Fruit fly (Drosophila melanogaster): ENCODE results near the gene ogre.

ogre gene

DNA sequence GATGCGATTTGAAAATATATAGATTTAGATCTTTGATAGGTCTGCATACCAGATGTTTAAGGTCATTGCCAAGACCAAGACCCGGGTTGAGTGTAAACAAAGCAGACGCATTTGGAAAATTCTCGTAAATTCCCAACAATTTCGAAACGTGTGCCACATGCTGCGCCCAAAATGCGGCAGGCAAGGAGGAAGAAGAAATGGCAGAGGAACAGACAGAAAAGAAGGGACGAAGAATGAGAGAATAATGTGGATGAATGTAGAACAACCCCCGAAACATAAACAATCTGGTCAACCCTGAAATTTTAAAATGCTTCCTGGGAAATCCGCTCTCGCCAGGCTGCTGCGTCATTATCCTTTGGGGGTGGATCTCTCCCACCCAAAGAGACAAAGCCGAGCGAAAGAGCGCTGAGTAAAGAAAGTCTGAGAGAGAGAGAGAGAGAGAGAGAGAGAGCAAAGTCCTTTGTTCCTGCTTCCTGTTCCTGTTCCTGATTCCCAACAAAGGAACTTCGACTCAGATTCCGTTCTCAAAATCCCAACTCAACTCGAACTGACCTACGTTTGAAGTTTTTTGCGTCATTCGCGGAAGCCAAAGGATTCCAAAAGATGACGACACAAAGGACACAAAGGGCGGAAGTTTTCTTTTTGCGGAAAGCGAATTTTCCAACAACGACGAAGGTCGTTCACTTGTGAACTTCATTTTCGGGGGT is 2.3 kb downstream of the ogre start:
- no peak for TF ChIP-seq h (optimal IDR thresholded peaks at IDR 0.05)
- TF ChIP-seq psq (optimal IDR thresholded peaks at IDR 0.05) = no peak

- TF ChIP-seq psq (optimal IDR thresholded peaks at IDR 0.05) (no peak), Myc (optimal IDR thresholded peaks at IDR 0.05) (no peak), insv (optimal IDR thresholded peaks at IDR 0.05) (no peak), ttk (optimal IDR thresholded peaks at IDR 0.05) (no peak), Sin3A (optimal IDR thresholded peaks at IDR 0.05) (no peak), h (optimal IDR thresholded peaks at IDR 0.05) (no peak)
These were observed 3.0 kb downstream of the ogre start for dm6 chrX:6988082-6988481.

DNA sequence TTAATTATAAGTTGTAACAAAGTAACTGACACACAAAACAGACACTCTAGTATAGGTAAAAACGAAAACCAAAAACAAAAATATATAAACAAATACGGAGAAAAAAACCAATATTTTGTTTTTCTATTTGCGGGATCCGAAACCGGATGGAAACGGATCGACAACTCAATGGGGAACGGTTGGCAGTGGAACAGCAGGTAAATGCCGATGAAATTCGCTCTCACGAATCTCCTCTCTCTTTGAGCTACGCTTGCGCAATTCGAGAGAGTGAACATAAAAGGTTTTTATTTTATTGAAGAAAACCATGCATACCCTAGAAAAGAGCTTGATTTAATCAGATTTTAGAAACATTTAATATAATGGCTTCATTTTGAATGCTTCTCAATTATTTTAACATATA is 4.0 kb downstream of the ogre start:
- no peak for TF ChIP-seq Myc (optimal IDR thresholded peaks at IDR 0.05)
- no peak for TF ChIP-seq ttk (optimal IDR thresholded peaks at IDR 0.05)
- no peak for TF ChIP-seq insv (optimal IDR thresholded peaks at IDR 0.05)

DNA sequence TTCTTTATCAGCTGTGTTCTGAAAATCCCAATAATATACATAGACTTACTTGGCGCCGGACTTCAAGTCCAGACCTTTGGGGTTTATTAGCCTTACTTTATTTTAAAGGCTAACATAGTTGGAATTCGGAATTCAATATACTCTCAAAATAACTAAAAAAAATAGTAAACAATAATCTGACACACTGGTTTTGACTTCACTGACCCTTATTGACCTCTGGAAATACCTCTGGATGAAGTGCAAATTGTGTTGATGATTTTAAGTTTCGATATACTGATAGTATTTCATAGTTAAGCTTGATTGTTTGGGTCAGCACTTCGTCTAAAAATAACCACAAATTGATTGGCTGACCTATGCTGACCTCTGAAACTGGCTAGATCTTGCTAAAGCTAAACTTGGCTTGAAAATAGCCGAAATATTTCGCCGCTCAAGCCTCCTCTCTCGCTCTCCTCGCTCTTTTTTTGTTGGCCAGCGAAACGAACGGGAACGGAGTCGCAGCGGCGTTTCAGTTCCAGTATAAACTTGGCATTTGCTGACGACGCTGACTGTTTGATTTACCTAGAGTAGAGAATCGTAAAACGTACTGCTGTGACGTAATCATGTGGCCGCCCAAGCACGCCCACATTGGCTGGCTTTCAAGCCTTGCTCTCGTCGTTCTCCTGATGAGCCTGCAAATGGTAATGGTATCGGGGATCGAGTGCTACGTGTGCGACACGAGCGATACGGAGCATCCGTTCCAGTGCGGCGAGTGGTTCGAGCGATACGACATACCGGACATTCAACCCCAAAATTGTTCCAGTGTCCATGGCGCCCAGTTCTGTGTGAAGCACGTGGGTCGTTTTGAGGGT is 4.9 kb downstream of the ogre start, which contains the start of gene bou:
bou (plus strand) TSS at position 507 of the 848 bp plus-strand sequence.
- TF ChIP-seq psq (optimal IDR thresholded peaks at IDR 0.05) = no peak
- no peak for TF ChIP-seq Myc (optimal IDR thresholded peaks at IDR 0.05)
- no peak for TF ChIP-seq Sin3A (optimal IDR thresholded peaks at IDR 0.05)
- TF ChIP-seq insv (optimal IDR thresholded peaks at IDR 0.05) = no peak
- TF ChIP-seq h (optimal IDR thresholded peaks at IDR 0.05) = no peak
- no peak for TF ChIP-seq ttk (optimal IDR thresholded peaks at IDR 0.05)

- TF ChIP-seq Myc (optimal IDR thresholded peaks at IDR 0.05) = no peak
These were observed 5.8 kb downstream of the ogre start for dm6 chrX:6985182-6985851.

DNA sequence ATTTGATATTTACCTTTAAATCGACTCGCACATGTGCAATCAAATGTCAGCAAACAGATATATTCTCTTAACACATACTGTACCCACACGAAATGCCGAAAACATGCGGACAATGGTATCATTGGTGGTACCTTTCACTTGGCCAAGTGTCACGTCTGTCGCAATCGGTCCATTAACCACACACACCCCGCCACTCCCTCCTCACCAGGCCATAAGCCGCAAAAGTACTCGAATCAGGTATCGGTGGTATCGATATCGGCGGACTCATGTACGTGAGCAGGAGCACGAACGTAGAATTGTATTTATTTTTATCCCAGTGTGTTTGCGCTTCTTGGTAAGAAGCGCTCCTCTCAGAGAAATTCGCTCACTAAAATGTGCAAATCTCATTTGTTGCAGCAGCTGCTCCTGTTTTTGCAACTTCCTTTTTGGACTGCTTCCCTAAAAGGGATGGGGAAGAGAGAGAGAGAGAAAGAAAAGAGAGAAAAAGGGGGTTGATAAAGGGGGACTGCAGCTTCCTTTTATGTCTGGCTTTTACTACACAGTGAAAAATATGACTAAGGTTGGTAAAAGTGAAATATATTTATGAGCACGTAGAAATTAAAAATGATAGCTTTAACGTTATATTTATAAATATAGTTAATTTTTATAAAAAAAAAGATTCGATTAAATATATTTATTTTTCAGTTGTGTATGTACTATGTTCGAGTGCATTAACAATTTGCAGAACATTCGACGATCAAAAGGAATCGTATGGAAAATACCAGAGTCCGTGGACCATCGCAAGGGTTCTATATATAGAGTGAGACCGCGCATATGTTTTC is 7.4 kb downstream of the ogre start:
- no peak for TF ChIP-seq insv (optimal IDR thresholded peaks at IDR 0.05)

DNA sequence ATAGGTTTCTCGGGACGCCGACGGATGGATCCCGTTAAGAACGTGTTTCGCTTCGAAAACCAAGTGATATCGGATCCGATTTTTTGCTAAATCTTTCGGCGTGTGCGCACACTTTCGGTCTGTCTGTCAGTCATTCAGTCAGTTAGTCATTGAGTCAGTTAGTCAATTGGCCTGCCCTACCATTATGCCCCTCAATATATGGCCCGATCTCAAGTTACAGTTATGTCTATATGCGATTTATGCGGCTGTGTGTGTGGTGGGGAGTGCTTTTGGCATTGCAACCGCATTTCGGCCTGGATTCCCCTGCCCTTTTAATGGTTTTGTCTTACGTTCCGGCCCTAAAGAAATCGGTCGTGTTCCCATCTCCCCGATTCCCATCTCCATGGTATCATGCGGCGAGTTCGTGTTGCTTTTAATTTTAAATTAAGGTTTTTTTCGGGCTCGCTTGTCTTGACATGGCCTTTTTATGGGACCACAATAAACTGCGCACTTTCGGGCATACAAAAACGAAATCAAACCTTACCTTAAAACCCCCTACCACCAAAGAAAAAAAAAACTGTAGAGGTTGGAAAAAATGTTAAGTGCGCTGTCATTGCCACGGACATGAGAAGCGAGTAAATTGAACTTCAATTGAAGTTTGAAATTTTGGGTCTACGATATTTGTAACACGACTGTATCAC is 8.3 kb downstream of the ogre start:
- no peak for TF ChIP-seq ttk (optimal IDR thresholded peaks at IDR 0.05)
- TF ChIP-seq Myc (optimal IDR thresholded peaks at IDR 0.05) = no peak
- TF ChIP-seq insv (optimal IDR thresholded peaks at IDR 0.05) = no peak
- no peak for TF ChIP-seq psq (optimal IDR thresholded peaks at IDR 0.05)
- TF ChIP-seq h (optimal IDR thresholded peaks at IDR 0.05) = no peak

DNA sequence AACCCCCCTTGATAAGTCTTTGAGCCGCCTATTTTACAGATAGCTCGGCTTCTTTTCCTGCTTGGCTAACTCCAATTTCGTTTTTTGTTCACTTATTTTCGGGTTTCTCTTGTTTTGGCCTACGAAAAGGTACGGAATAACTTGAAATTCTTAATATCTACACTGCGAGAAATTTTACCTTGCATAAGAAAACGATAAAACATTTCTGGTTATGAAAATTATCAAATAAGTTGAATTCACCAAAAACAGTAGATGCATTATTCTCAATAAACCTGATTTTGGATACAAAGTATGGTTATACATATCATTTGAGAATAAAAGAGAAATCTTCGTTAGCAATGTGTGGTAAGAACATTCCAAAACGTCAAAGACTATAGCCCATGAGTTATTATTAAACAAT is 9.1 kb downstream of the ogre start:
- TF ChIP-seq Myc (optimal IDR thresholded peaks at IDR 0.05) (no peak), h (optimal IDR thresholded peaks at IDR 0.05) (no peak), Sin3A (optimal IDR thresholded peaks at IDR 0.05) (no peak), insv (optimal IDR thresholded peaks at IDR 0.05) (no peak), psq (optimal IDR thresholded peaks at IDR 0.05) (no peak), ttk (optimal IDR thresholded peaks at IDR 0.05) (no peak)

- TF ChIP-seq psq (optimal IDR thresholded peaks at IDR 0.05) (no peak), Sin3A (optimal IDR thresholded peaks at IDR 0.05) (no peak), h (optimal IDR thresholded peaks at IDR 0.05) (no peak), insv (optimal IDR thresholded peaks at IDR 0.05) (no peak), Myc (optimal IDR thresholded peaks at IDR 0.05) (no peak), ttk (optimal IDR thresholded peaks at IDR 0.05) (no peak)
These were observed 9.6 kb downstream of the ogre start for dm6 chrX:6981470-6981952.

DNA sequence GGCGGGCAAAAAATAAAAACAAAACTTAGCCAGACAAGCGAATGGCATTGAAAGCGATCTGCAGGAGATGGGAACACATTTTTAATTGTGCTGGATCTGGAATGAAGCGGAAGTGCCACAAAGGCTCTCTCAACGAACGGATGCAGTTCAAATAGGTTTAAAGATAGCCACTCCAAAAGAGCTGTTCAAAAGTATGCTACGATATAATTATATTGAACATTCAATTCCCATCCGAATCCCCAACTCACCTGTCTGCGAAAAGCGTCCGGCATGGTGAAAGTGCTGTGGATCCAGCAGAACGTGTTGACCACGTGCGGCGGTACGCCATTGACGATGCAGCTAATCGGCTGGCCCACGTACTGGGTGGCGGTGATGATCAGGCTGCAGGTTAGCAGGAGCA is 14.2 kb downstream of the ogre start:
- TF ChIP-seq Myc (optimal IDR thresholded peaks at IDR 0.05) (no peak), Sin3A (optimal IDR thresholded peaks at IDR 0.05) (no peak), insv (optimal IDR thresholded peaks at IDR 0.05) (no peak)

- TF ChIP-seq h (optimal IDR thresholded peaks at IDR 0.05) (no peak), Sin3A (optimal IDR thresholded peaks at IDR 0.05) (no peak), insv (optimal IDR thresholded peaks at IDR 0.05) (no peak), ttk (optimal IDR thresholded peaks at IDR 0.05) (no peak), psq (optimal IDR thresholded peaks at IDR 0.05) (no peak), Myc (optimal IDR thresholded peaks at IDR 0.05) (no peak)
These were observed 14.8 kb downstream of the ogre start for dm6 chrX:6976364-6976763.

dm6 chrX:6974221-6974620 is 16.9 kb downstream of the ogre start:
- TF ChIP-seq psq (optimal IDR thresholded peaks at IDR 0.05) (no peak), h (optimal IDR thresholded peaks at IDR 0.05) (no peak), insv (optimal IDR thresholded peaks at IDR 0.05) (no peak), ttk (optimal IDR thresholded peaks at IDR 0.05) (no peak), Sin3A (optimal IDR thresholded peaks at IDR 0.05) (no peak), Myc (optimal IDR thresholded peaks at IDR 0.05) (no peak)

Measured in Kc167 (cell line).